Worm (Caenorhabditis elegans) whole organism, L1 larva: Measurements from ENCODE around the gene ptr-24.

Source experiments
- C04F5.9 ChIP-seq: sonication (generic microtip); optimal IDR thresholded peaks from 2 replicates; lab custom pipeline; 2016; ENCODE audit warnings: missing genetic modification characterization, missing compliant biosample characterization
- C16A3.4 ChIP-seq: fragments of 150-350 bp; optimal IDR thresholded peaks from 2 replicates; lab custom pipeline; 2014; ENCODE audit warnings: missing biosample characterization, missing genetic modification characterization
- C34B4.2 ChIP-seq: sonication (generic microtip); optimal IDR thresholded peaks from 2 replicates; lab custom pipeline; 2017; ENCODE audit warnings: mild to moderate bottlenecking, missing genetic modification characterization, missing compliant biosample characterization
- F16B12.6 ChIP-seq: fragments of 150-350 bp; optimal IDR thresholded peaks from 2 replicates; lab custom pipeline; 2014; ENCODE audit warnings: missing biosample characterization, missing genetic modification characterization
- alr-1 ChIP-seq: fragments of 200-800 bp; sonication (Bioruptor generic); optimal IDR thresholded peaks from 2 replicates; lab custom pipeline; 2018; ENCODE audit warnings: borderline replicate concordance, mild to moderate bottlenecking, missing genetic modification characterization, missing compliant biosample characterization
- aly-2 ChIP-seq: fragments of 150-350 bp; optimal IDR thresholded peaks from 2 replicates; lab custom pipeline; 2014; ENCODE audit warnings: missing biosample characterization, missing genetic modification characterization
- ceh-63 ChIP-seq: fragments of 200-800 bp; sonication (Bioruptor generic); optimal IDR thresholded peaks from 2 replicates; lab custom pipeline; 2018; ENCODE audit warnings: mild to moderate bottlenecking, missing genetic modification characterization, missing compliant biosample characterization
- ceh-8 ChIP-seq: fragments of 200-800 bp; sonication (Bioruptor generic); optimal IDR thresholded peaks from 2 replicates; lab custom pipeline; 2018; ENCODE audit warnings: mild to moderate bottlenecking, missing genetic modification characterization, moderate library complexity, missing compliant biosample characterization
- ceh-82 ChIP-seq, 3 experiments: fragments of 150-350 bp in 1 of 3; sonication (generic microtip) in 2 of 3; optimal IDR thresholded peaks; 2 replicates each; lab custom pipeline; 2014 to 2017; ENCODE audit warnings: missing biosample characterization in 3 of 3, missing genetic modification characterization in 3 of 3
- ceh-90 ChIP-seq: sonication (generic microtip); optimal IDR thresholded peaks from 2 replicates; lab custom pipeline; 2016; ENCODE audit warnings: missing genetic modification characterization, missing compliant biosample characterization
- ces-1 ChIP-seq: fragments of 150-350 bp; optimal IDR thresholded peaks from 2 replicates; lab custom pipeline; 2014; ENCODE audit warnings: missing biosample characterization, missing genetic modification reagents, missing genetic modification characterization
- dpl-1 ChIP-seq, 3 experiments: fragments of 150-350 bp in 2 of 3; sonication (generic microtip) in 1 of 3; optimal IDR thresholded peaks; 2 replicates each; lab custom pipeline; 2014 to 2017; ENCODE audit warnings: missing biosample characterization in 3 of 3, missing genetic modification characterization in 3 of 3, missing genetic modification reagents in 3 of 3
- efl-3 ChIP-seq: fragments of 200-800 bp; sonication (Bioruptor generic); optimal IDR thresholded peaks from 2 replicates; lab custom pipeline; 2018; ENCODE audit warnings: mild to moderate bottlenecking, missing genetic modification characterization, missing compliant biosample characterization
- egl-13 ChIP-seq: sonication (generic microtip); optimal IDR thresholded peaks from 2 replicates; lab custom pipeline; 2016; ENCODE audit warnings: missing genotype, missing genetic modification reagents, missing genetic modification characterization, missing compliant biosample characterization
- egl-27 ChIP-seq, 2 experiments: fragments of 150-350 bp in 1 of 2; sonication (generic microtip); optimal IDR thresholded peaks; 3 replicates each; lab custom pipeline; 2017 to 2018; ENCODE audit warnings: missing biosample characterization in 2 of 2, missing genetic modification characterization in 2 of 2, missing genetic modification reagents in 2 of 2
- elt-2 ChIP-seq: sonication (generic microtip); optimal IDR thresholded peaks from 2 replicates; lab custom pipeline; 2016; ENCODE audit warnings: missing genetic modification characterization, mild to moderate bottlenecking, inconsistent platforms, missing compliant biosample characterization, missing genetic modification reagents
- ets-5 ChIP-seq: fragments of 200-800 bp; sonication (Bioruptor generic); IDR thresholded peaks from 2 replicates; pipeline ENCODE4 v1.3.6; 2022; ENCODE audit warnings: missing genetic modification characterization, missing compliant biosample characterization
- fkh-4 ChIP-seq: sonication (generic microtip); optimal IDR thresholded peaks from 2 replicates; lab custom pipeline; 2016; ENCODE audit warnings: missing compliant biosample characterization, missing genetic modification characterization, borderline replicate concordance
- fos-1 ChIP-seq: fragments of 150-350 bp; optimal IDR thresholded peaks from 2 replicates; lab custom pipeline; 2014; ENCODE audit warnings: missing biosample characterization, missing genetic modification characterization
- hlh-4 ChIP-seq: sonication (generic microtip); optimal IDR thresholded peaks from 2 replicates; lab custom pipeline; 2016; ENCODE audit warnings: mild to moderate bottlenecking, missing genetic modification characterization, missing compliant biosample characterization
- hpl-2 ChIP-seq: fragments of 150-350 bp; optimal IDR thresholded peaks from 2 replicates; lab custom pipeline; 2014; ENCODE audit warnings: missing biosample characterization, missing genetic modification reagents, missing genetic modification characterization
- irx-1 ChIP-seq: sonication (generic microtip); optimal IDR thresholded peaks from 2 replicates; lab custom pipeline; 2016; ENCODE audit warnings: missing genetic modification characterization, missing compliant biosample characterization
- lin-15B ChIP-seq: fragments of 150-350 bp; sonication (generic microtip); optimal IDR thresholded peaks from 3 replicates; lab custom pipeline; 2014; ENCODE audit warnings: missing biosample characterization, missing genetic modification characterization
- lin-35 ChIP-seq, 2 experiments: fragments of 150-350 bp; optimal IDR thresholded peaks; 2 replicates each; lab custom pipeline; 2014; ENCODE audit warnings: missing biosample characterization in 2 of 2, missing genetic modification characterization in 2 of 2, missing genetic modification reagents in 2 of 2
- lin-39 ChIP-seq: fragments of 150-350 bp; optimal IDR thresholded peaks from 2 replicates; lab custom pipeline; 2014; ENCODE audit warnings: missing biosample characterization, missing genetic modification reagents, missing genetic modification characterization
- lir-3 ChIP-seq: sonication (generic microtip); optimal IDR thresholded peaks from 2 replicates; lab custom pipeline; 2016; ENCODE audit warnings: mild to moderate bottlenecking, missing genetic modification characterization, moderate library complexity, missing compliant biosample characterization; ENCODE audit not compliant: poor library complexity
- lsy-2 ChIP-seq, 2 experiments: fragments of 150-350 bp; optimal IDR thresholded peaks; 2 replicates each; lab custom pipeline; 2014; ENCODE audit warnings: missing biosample characterization in 2 of 2, missing genetic modification characterization in 2 of 2
- mab-9 ChIP-seq: fragments of 200-800 bp; sonication (Bioruptor generic); IDR thresholded peaks from 2 replicates; pipeline ENCODE4 v1.3.6; 2022; ENCODE audit warnings: missing genetic modification reagents, missing genetic modification characterization, missing compliant biosample characterization
- mdl-1 ChIP-seq, 2 experiments: fragments of 150-350 bp; optimal IDR thresholded peaks; 2 replicates each; lab custom pipeline; 2014 to 2017; ENCODE audit warnings: missing biosample characterization in 2 of 2, missing genetic modification characterization in 2 of 2, inconsistent platforms in 1 of 2
- nhr-11 ChIP-seq: fragments of 150-350 bp; optimal IDR thresholded peaks from 2 replicates; lab custom pipeline; 2014; ENCODE audit warnings: missing biosample characterization, missing genetic modification characterization
- nhr-19 ChIP-seq: fragments of 200-800 bp; sonication (Bioruptor generic); conservative IDR thresholded peaks from 2 replicates; pipeline ENCODE4 v1.3.6; 2022; ENCODE audit warnings: missing genetic modification characterization, missing compliant biosample characterization
- nhr-20 ChIP-seq: sonication (generic microtip); optimal IDR thresholded peaks from 2 replicates; lab custom pipeline; 2016; ENCODE audit warnings: mild to moderate bottlenecking, missing genetic modification characterization, missing compliant biosample characterization
- nhr-28 ChIP-seq: fragments of 150-350 bp; optimal IDR thresholded peaks from 2 replicates; lab custom pipeline; 2014; ENCODE audit warnings: missing biosample characterization, missing genetic modification characterization
- nhr-47 ChIP-seq: sonication (generic microtip); optimal IDR thresholded peaks from 2 replicates; lab custom pipeline; 2016; ENCODE audit warnings: mild to moderate bottlenecking, missing genetic modification characterization, moderate library complexity, missing compliant biosample characterization
- nhr-71 ChIP-seq: sonication (generic microtip); optimal IDR thresholded peaks from 2 replicates; lab custom pipeline; 2016; ENCODE audit warnings: mild to moderate bottlenecking, missing genetic modification characterization, moderate library complexity, missing compliant biosample characterization
- nhr-76 ChIP-seq: sonication (generic microtip); optimal IDR thresholded peaks from 2 replicates; lab custom pipeline; 2017; ENCODE audit warnings: missing biosample characterization, missing genetic modification characterization
- nhr-77 ChIP-seq: fragments of 150-350 bp; optimal IDR thresholded peaks from 2 replicates; lab custom pipeline; 2014; ENCODE audit warnings: missing biosample characterization, missing genetic modification characterization
- nhr-84 ChIP-seq: sonication (generic microtip); optimal IDR thresholded peaks from 2 replicates; lab custom pipeline; 2017; ENCODE audit warnings: missing biosample characterization, missing genetic modification characterization
- nhr-85 ChIP-seq: sonication (generic microtip); peaks from one replicate; lab custom pipeline; 2016; ENCODE audit warnings: missing genetic modification characterization, inconsistent platforms, missing compliant biosample characterization
- nhr-90 ChIP-seq: sonication (generic microtip); optimal IDR thresholded peaks from 2 replicates; lab custom pipeline; 2016; ENCODE audit warnings: mild to moderate bottlenecking, missing genetic modification characterization, missing compliant biosample characterization; ENCODE audit not compliant: poor library complexity
- pag-3 ChIP-seq: sonication (generic microtip); optimal IDR thresholded peaks from 2 replicates; lab custom pipeline; 2017; ENCODE audit warnings: missing genetic modification characterization, mild to moderate bottlenecking, missing compliant biosample characterization, antibody characterized with exemption, borderline replicate concordance; ENCODE audit not compliant: insufficient read depth
- pax-3 ChIP-seq: fragments of 200-800 bp; sonication (Bioruptor generic); optimal IDR thresholded peaks from 2 replicates; lab custom pipeline; 2018; ENCODE audit warnings: mild to moderate bottlenecking, missing genetic modification characterization, moderate library complexity, missing compliant biosample characterization
- pqm-1 ChIP-seq: sonication (generic microtip); optimal IDR thresholded peaks from 3 replicates; lab custom pipeline; 2017; ENCODE audit warnings: missing biosample characterization, missing genetic modification characterization
- rnt-1 ChIP-seq: sonication (generic microtip); optimal IDR thresholded peaks from 2 replicates; lab custom pipeline; 2016; ENCODE audit warnings: mild to moderate bottlenecking, missing genetic modification characterization, moderate library complexity, missing compliant biosample characterization
- snu-23 ChIP-seq: sonication (generic microtip); optimal IDR thresholded peaks from 2 replicates; lab custom pipeline; 2016; ENCODE audit warnings: missing genetic modification characterization, missing compliant biosample characterization
- sox-4 ChIP-seq: sonication (generic microtip); optimal IDR thresholded peaks from 2 replicates; lab custom pipeline; 2016; ENCODE audit warnings: missing genetic modification characterization, missing compliant biosample characterization
- sptf-1 ChIP-seq: fragments of 150-350 bp; optimal IDR thresholded peaks from 2 replicates; lab custom pipeline; 2014; ENCODE audit warnings: missing biosample characterization, missing genetic modification characterization
- unc-30 ChIP-seq: sonication (generic microtip); optimal IDR thresholded peaks from 2 replicates; lab custom pipeline; 2017; ENCODE audit warnings: missing biosample characterization, missing genetic modification characterization
- unc-86 ChIP-seq: sonication (generic microtip); optimal IDR thresholded peaks from 2 replicates; lab custom pipeline; 2016; ENCODE audit warnings: missing genetic modification characterization, missing compliant biosample characterization
- xbp-1 ChIP-seq: sonication (generic microtip); optimal IDR thresholded peaks from 2 replicates; lab custom pipeline; 2016; ENCODE audit warnings: missing genetic modification characterization, missing compliant biosample characterization
- zip-4 ChIP-seq: fragments of 200-800 bp; sonication (Bioruptor generic); optimal IDR thresholded peaks from 2 replicates; lab custom pipeline; 2018; ENCODE audit warnings: mild to moderate bottlenecking, missing genetic modification characterization, moderate library complexity, missing compliant biosample characterization

ptr-24 gene

DNA sequence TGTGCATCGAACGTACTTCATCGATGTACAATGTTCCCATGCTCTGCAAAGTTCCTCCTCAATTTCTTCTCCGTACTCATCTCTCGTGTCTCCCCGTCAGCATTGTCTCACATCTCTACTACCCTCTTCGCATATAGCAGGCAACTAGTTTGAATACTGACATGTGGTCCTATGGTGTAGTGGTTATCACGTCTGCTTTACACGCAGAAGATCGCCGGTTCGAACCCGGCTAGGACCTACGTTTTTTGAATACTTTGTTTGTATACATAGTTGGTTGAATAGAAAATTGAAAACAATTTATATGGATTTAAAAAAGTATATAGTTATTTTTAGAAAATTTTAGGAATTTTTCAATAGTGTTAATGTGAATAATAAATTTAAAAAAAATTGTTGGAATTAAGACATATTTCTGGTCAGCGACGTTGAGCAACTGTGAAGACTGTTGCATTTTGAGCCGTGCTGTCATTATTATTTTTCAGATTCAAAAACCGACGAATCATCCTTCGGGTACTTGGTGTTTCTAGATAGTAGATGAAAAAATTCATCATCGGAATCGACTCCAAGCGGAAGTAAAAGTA, 30.9 kb upstream of the ptr-24 start (continued):
- peak; percentile 81 for TF ChIP-seq nhr-20 (tag; lab: Kevin White, UChicago)
- peak; percentile 31 for TF ChIP-seq elt-2 (tag; lab: Kevin White, UChicago)
- TF ChIP-seq F16B12.6, result no peak
- TF ChIP-seq egl-27 (tag; optimal IDR thresholded peaks at IDR 0.05; lab: Kevin White, UChicago), result peak in 1 of 2 experiments; percentile 59
- TF ChIP-seq dpl-1 (GFP tag; optimal IDR thresholded peaks at IDR 0.05; lab: Kevin White, UChicago), result peak in 2 of 3 experiments; percentile 40 to 43
- peak in 1 of 2 experiments; percentile 88 for TF ChIP-seq mdl-1 (tag; optimal IDR thresholded peaks at IDR 0.05; lab: Kevin White, UChicago)
- peak; percentile 31 for TF ChIP-seq nhr-76
- no peak for TF ChIP-seq hlh-4 (tag; lab: Kevin White, UChicago)
- TF ChIP-seq nhr-11 (tag; lab: Kevin White, UChicago), result no peak
- peak; percentile 71 for TF ChIP-seq fos-1
- TF ChIP-seq nhr-28, result no peak
- peak; percentile 87 for TF ChIP-seq nhr-47 (tag; lab: Kevin White, UChicago)
- no peak for TF ChIP-seq efl-3
- peak; percentile 86 for TF ChIP-seq nhr-71 (tag; lab: Kevin White, UChicago)
- TF ChIP-seq C34B4.2 (tag; lab: Kevin White, UChicago), result no peak
- no peak for TF ChIP-seq ceh-63 (GFP tag; lab: Kevin White, UChicago)
- TF ChIP-seq nhr-77 (tag; lab: Kevin White, UChicago), result peak; percentile 53
- peak; percentile 50 for TF ChIP-seq aly-2
- TF ChIP-seq mab-9 (GFP tag; lab: Robert Waterston, UW), result no peak
- peak; percentile 76 for TF ChIP-seq ceh-8 (GFP tag; lab: Kevin White, UChicago)
- TF ChIP-seq zip-4 (GFP tag; lab: Kevin White, UChicago), result no peak
- TF ChIP-seq lsy-2 (tag; optimal IDR thresholded peaks at IDR 0.05; lab: Kevin White, UChicago), result peak; percentile 65 to 79
- no peak for TF ChIP-seq ces-1 (GFP tag; lab: Kevin White, UChicago)
- peak; percentile 58 for TF ChIP-seq egl-13 (tag; lab: Kevin White, UChicago)
- no peak for TF ChIP-seq fkh-4 (tag; lab: Kevin White, UChicago)
- peak; percentile 54 for TF ChIP-seq nhr-85 (tag; lab: Kevin White, UChicago)
- no peak for TF ChIP-seq ceh-90 (tag; lab: Kevin White, UChicago)
- TF ChIP-seq nhr-19 (GFP tag; lab: Robert Waterston, UW), result peak; percentile 83
- peak; percentile 41 for TF ChIP-seq pax-3 (tag; lab: Kevin White, UChicago)
- TF ChIP-seq nhr-90 (tag; lab: Kevin White, UChicago), result peak; percentile 83
- TF ChIP-seq irx-1 (tag; lab: Kevin White, UChicago), result peak; percentile 52
- peak; percentile 92 for TF ChIP-seq snu-23
- peak; percentile 17 for TF ChIP-seq lin-15B (tag; lab: Kevin White, UChicago)
- no peak for TF ChIP-seq alr-1 (tag; lab: Kevin White, UChicago)
- no peak for TF ChIP-seq pqm-1 (tag; lab: Kevin White, UChicago)
- no peak for TF ChIP-seq ets-5
- TF ChIP-seq nhr-84 (tag; lab: Kevin White, UChicago), result no peak
- no peak for TF ChIP-seq pag-3 (tag; lab: Kevin White, UChicago)
- no peak for TF ChIP-seq C04F5.9 (tag; lab: Kevin White, UChicago)
- TF ChIP-seq hpl-2 (GFP tag; lab: Kevin White, UChicago), result peak; percentile 45
- no peak for TF ChIP-seq unc-30 (tag; lab: Kevin White, UChicago)
- no peak for TF ChIP-seq sptf-1 (tag; lab: Kevin White, UChicago)
- peak; percentile 11 to 73 (median 65) for TF ChIP-seq ceh-82 (tag; optimal IDR thresholded peaks at IDR 0.05; lab: Kevin White, UChicago)
- peak; percentile 83 for TF ChIP-seq rnt-1 (tag; lab: Kevin White, UChicago)
- TF ChIP-seq xbp-1 (tag; lab: Kevin White, UChicago), result peak; percentile 70
- TF ChIP-seq lir-3 (tag; lab: Kevin White, UChicago), result peak; percentile 86
- TF ChIP-seq sox-4 (tag; lab: Kevin White, UChicago), result peak; percentile 60
- peak; percentile 24 for TF ChIP-seq lin-39 (tag; lab: Kevin White, UChicago)
- peak; percentile 93 for TF ChIP-seq C16A3.4
- peak; percentile 43 to 74 for TF ChIP-seq lin-35 (GFP tag; optimal IDR thresholded peaks at IDR 0.05; lab: Kevin White, UChicago)
- peak; percentile 58 for TF ChIP-seq unc-86
